Fruit fly (Drosophila melanogaster) whole organism, embryonic: ENCODE data around the gene CG34417.

Source experiments
- Ada2b ChIP-seq: fragments of 200-800 bp; sonication (Bioruptor generic); IDR thresholded peaks from 2 replicates; pipeline ENCODE4 v1.3.6; 2022; ENCODE audit warnings: missing biosample characterization, missing genetic modification characterization
- Atf3 ChIP-seq: fragments of 200-800 bp; sonication (Bioruptor generic); optimal IDR thresholded peaks from 3 replicates; lab custom pipeline; 2016; ENCODE audit warnings: missing biosample characterization, missing genetic modification characterization
- Bdp1 ChIP-seq: fragments of 200-800 bp; sonication (Bioruptor generic); optimal IDR thresholded peaks from 3 replicates; lab custom pipeline; 2016; ENCODE audit warnings: missing biosample characterization, missing genetic modification characterization
- CG10267 ChIP-seq: fragments of 200-800 bp; sonication (Bioruptor generic); optimal IDR thresholded peaks from 2 replicates; lab custom pipeline; 2018; ENCODE audit warnings: missing biosample characterization, mild to moderate bottlenecking, missing genetic modification characterization, moderate library complexity
- CG10321 ChIP-seq: fragments of 200-800 bp; sonication (Bioruptor generic); IDR thresholded peaks from 2 replicates; pipeline ENCODE4 v1.3.6; 2022; ENCODE audit warnings: missing biosample characterization, missing genetic modification characterization
- CG11504 ChIP-seq: fragments of 200-800 bp; sonication (Bioruptor generic); optimal IDR thresholded peaks from 3 replicates; lab custom pipeline; 2019; ENCODE audit warnings: missing biosample characterization, mild to moderate bottlenecking, missing genetic modification characterization, moderate library complexity
- CG12942 ChIP-seq: fragments of 200-800 bp; sonication (Bioruptor generic); optimal IDR thresholded peaks from 3 replicates; lab custom pipeline; 2016; ENCODE audit warnings: missing biosample characterization, missing genetic modification characterization
- CG14441 ChIP-seq: fragments of 200-800 bp; sonication (Bioruptor generic); IDR thresholded peaks from 2 replicates; pipeline ENCODE4 v1.3.6; 2022; ENCODE audit warnings: missing biosample characterization, missing genetic modification characterization
- CG15514 ChIP-seq: fragments of 200-800 bp; sonication (Bioruptor generic); optimal IDR thresholded peaks from 3 replicates; lab custom pipeline; 2017; ENCODE audit warnings: missing biosample characterization, missing genetic modification characterization, mild to moderate bottlenecking, moderate library complexity, missing genetic modification reagents
- CG2712 ChIP-seq: fragments of 200-800 bp; optimal IDR thresholded peaks from 3 replicates; lab custom pipeline; 2019; ENCODE audit warnings: missing biosample characterization, mild to moderate bottlenecking, missing genetic modification characterization, moderate library complexity
- CG2889 ChIP-seq: fragments of 200-800 bp; sonication (Bioruptor generic); IDR thresholded peaks from 3 replicates; pipeline ENCODE4 v1.3.6; 2022; ENCODE audit warnings: missing biosample characterization, missing genetic modification characterization
- CG30020 ChIP-seq: fragments of 200-800 bp; optimal IDR thresholded peaks from 2 replicates; lab custom pipeline; 2019; ENCODE audit warnings: missing biosample characterization, mild to moderate bottlenecking, missing genetic modification characterization, moderate library complexity
- CG4360 ChIP-seq: fragments of 200-800 bp; sonication (Bioruptor generic); IDR thresholded peaks from 2 replicates; pipeline ENCODE4 v1.3.6; 2022; ENCODE audit warnings: missing biosample characterization, missing genetic modification characterization
- CG6854 ChIP-seq: fragments of 200-800 bp; sonication (Bioruptor generic); optimal IDR thresholded peaks from 3 replicates; lab custom pipeline; 2017; ENCODE audit warnings: missing biosample characterization, mild to moderate bottlenecking, missing genetic modification characterization
- CG7357 ChIP-seq: fragments of 200-800 bp; sonication (Bioruptor generic); IDR thresholded peaks from 3 replicates; pipeline ENCODE4 v1.3.6; 2022; ENCODE audit warnings: missing biosample characterization, missing genetic modification characterization
- CG7987 ChIP-seq: fragments of 200-800 bp; sonication (Bioruptor generic); optimal IDR thresholded peaks from 2 replicates; lab custom pipeline; 2018; ENCODE audit warnings: missing biosample characterization, mild to moderate bottlenecking, missing genetic modification characterization, moderate library complexity
- CG8924 ChIP-seq: fragments of 200-800 bp; optimal IDR thresholded peaks from 3 replicates; lab custom pipeline; 2019; ENCODE audit warnings: missing biosample characterization, mild to moderate bottlenecking, missing genetic modification characterization, moderate library complexity
- CG8944 ChIP-seq: fragments of 200-800 bp; sonication (Bioruptor generic); optimal IDR thresholded peaks from 3 replicates; lab custom pipeline; 2016; ENCODE audit warnings: missing biosample characterization, missing genetic modification characterization
- CG9876 ChIP-seq: fragments of 200-800 bp; sonication (Bioruptor generic); optimal IDR thresholded peaks from 2 replicates; lab custom pipeline; 2016; ENCODE audit warnings: missing biosample characterization, missing genetic modification characterization
- ERR ChIP-seq: fragments of 200-800 bp; sonication (Bioruptor generic); optimal IDR thresholded peaks from 2 replicates; lab custom pipeline; 2016; ENCODE audit warnings: missing biosample characterization, missing genetic modification characterization
- Fer1 ChIP-seq: fragments of 200-800 bp; sonication (Bioruptor generic); optimal IDR thresholded peaks from 2 replicates; lab custom pipeline; 2017; ENCODE audit warnings: missing biosample characterization, mild to moderate bottlenecking, missing genetic modification characterization
- Fer2 ChIP-seq: fragments of 200-800 bp; sonication (Bioruptor generic); optimal IDR thresholded peaks from 2 replicates; lab custom pipeline; 2018; ENCODE audit warnings: missing biosample characterization, mild to moderate bottlenecking, missing genetic modification characterization, moderate library complexity
- Gsc ChIP-seq: fragments of 200-800 bp; sonication (Bioruptor generic); IDR thresholded peaks from 2 replicates; pipeline ENCODE4 v1.3.6; 2022; ENCODE audit warnings: missing biosample characterization, missing genetic modification characterization
- HLHmδ ChIP-seq: fragments of 200-800 bp; sonication (Bioruptor generic); optimal IDR thresholded peaks from 2 replicates; lab custom pipeline; 2018; ENCODE audit warnings: missing biosample characterization, mild to moderate bottlenecking, missing genetic modification characterization, moderate library complexity
- Hr39 ChIP-seq: fragments of >200 bp; optimal IDR thresholded peaks from 2 replicates; lab custom pipeline; 2017
- MBD-R2 ChIP-seq: fragments of 200-800 bp; sonication (Bioruptor generic); IDR thresholded peaks from 2 replicates; pipeline ENCODE4 v1.3.6; 2022; ENCODE audit warnings: missing biosample characterization, missing genetic modification characterization
- NFAT ChIP-seq: fragments of 200-800 bp; sonication (Bioruptor generic); IDR thresholded peaks from 2 replicates; pipeline ENCODE4 v1.3.6; 2022; ENCODE audit warnings: missing biosample characterization, missing genetic modification characterization
- Ravus ChIP-seq: fragments of 200-800 bp; sonication (Bioruptor generic); IDR thresholded peaks from 2 replicates; pipeline ENCODE4 v1.3.6; 2022; ENCODE audit warnings: missing biosample characterization, missing genetic modification characterization
- Rx ChIP-seq: fragments of 200-800 bp; sonication (Bioruptor generic); IDR thresholded peaks from 2 replicates; pipeline ENCODE4 v1.3.6; 2022; ENCODE audit warnings: missing biosample characterization, missing genetic modification characterization
- Ssrp ChIP-seq: fragments of 200-800 bp; sonication (Bioruptor generic); optimal IDR thresholded peaks from 2 replicates; lab custom pipeline; 2018; ENCODE audit warnings: missing biosample characterization, mild to moderate bottlenecking, missing genetic modification characterization, moderate library complexity
- Xrp1 ChIP-seq: fragments of 200-800 bp; sonication (Bioruptor generic); IDR thresholded peaks from 2 replicates; pipeline ENCODE4 v1.3.6; 2022; ENCODE audit warnings: missing biosample characterization, missing genetic modification characterization
- caup ChIP-seq: fragments of 200-800 bp; sonication (Bioruptor generic); optimal IDR thresholded peaks from 3 replicates; lab custom pipeline; 2017; ENCODE audit warnings: missing biosample characterization, mild to moderate bottlenecking, missing genetic modification characterization, moderate library complexity; ENCODE audit not compliant: severe bottlenecking
- cg ChIP-seq: fragments of 200-800 bp; sonication (Bioruptor generic); optimal IDR thresholded peaks from 3 replicates; lab custom pipeline; 2019; ENCODE audit warnings: missing biosample characterization, mild to moderate bottlenecking, missing genetic modification characterization, moderate library complexity
- chif ChIP-seq, 2 experiments: fragments of 200-800 bp; sonication (Bioruptor generic); optimal IDR thresholded peaks; 3 replicates each; lab custom pipeline; 2016; ENCODE audit warnings: missing biosample characterization in 2 of 2, missing genetic modification characterization in 2 of 2
- corto ChIP-seq: fragments of 200-800 bp; sonication (Bioruptor generic); optimal IDR thresholded peaks from 2 replicates; lab custom pipeline; 2016; ENCODE audit warnings: missing biosample characterization, mild to moderate bottlenecking, missing genetic modification characterization, moderate library complexity
- eve ChIP-seq, 2 experiments: fragments of >200 bp; optimal IDR thresholded peaks; 2 replicates each; lab custom pipeline; 2017; ENCODE audit warnings: missing biosample characterization in 2 of 2, missing genetic modification characterization in 2 of 2
- fu2 ChIP-seq: fragments of 200-800 bp; sonication (Bioruptor generic); optimal IDR thresholded peaks from 2 replicates; lab custom pipeline; 2016; ENCODE audit warnings: missing biosample characterization, missing genetic modification characterization
- gem ChIP-seq: fragments of 200-800 bp; sonication (Bioruptor generic); optimal IDR thresholded peaks from 2 replicates; lab custom pipeline; 2019; ENCODE audit warnings: missing biosample characterization, mild to moderate bottlenecking, missing genetic modification characterization, moderate library complexity
- gsb ChIP-seq: fragments of 200-800 bp; sonication (Bioruptor generic); IDR thresholded peaks from 2 replicates; pipeline ENCODE4 v1.3.6; 2022; ENCODE audit warnings: missing biosample characterization, missing genetic modification characterization
- hkb ChIP-seq, 2 experiments: fragments of 200-800 bp in 1 of 2; fragments of >200 bp in 1 of 2; sonication (Bioruptor generic) in 1 of 2; IDR thresholded peaks in 1 of 2; optimal IDR thresholded peaks in 1 of 2; 2 replicates each; pipeline versions ENCODE4 v1.3.6 to Lab custom; 2017 to 2022; ENCODE audit warnings: missing biosample characterization in 1 of 2, missing genetic modification characterization in 1 of 2
- ind ChIP-seq: fragments of 200-800 bp; sonication (Bioruptor generic); optimal IDR thresholded peaks from 3 replicates; lab custom pipeline; 2016; ENCODE audit warnings: missing biosample characterization, missing genetic modification characterization
- lilli ChIP-seq: fragments of 200-800 bp; sonication (Bioruptor generic); optimal IDR thresholded peaks from 3 replicates; lab custom pipeline; 2016; ENCODE audit warnings: missing biosample characterization, missing genetic modification characterization
- nmo ChIP-seq: fragments of 200-800 bp; sonication (Bioruptor generic); optimal IDR thresholded peaks from 2 replicates; lab custom pipeline; 2018; ENCODE audit warnings: missing biosample characterization, mild to moderate bottlenecking, missing genetic modification characterization, moderate library complexity
- pzg ChIP-seq: fragments of 200-800 bp; sonication (Bioruptor generic); optimal IDR thresholded peaks from 3 replicates; lab custom pipeline; 2018; ENCODE audit warnings: missing biosample characterization, mild to moderate bottlenecking, missing genetic modification characterization, moderate library complexity
- salm ChIP-seq: fragments of 200-800 bp; sonication (Bioruptor generic); optimal IDR thresholded peaks from 2 replicates; lab custom pipeline; 2018; ENCODE audit warnings: missing biosample characterization, mild to moderate bottlenecking, missing genetic modification characterization
- scrt ChIP-seq: fragments of 200-800 bp; sonication (Bioruptor generic); optimal IDR thresholded peaks from 2 replicates; lab custom pipeline; 2018; ENCODE audit warnings: missing biosample characterization, mild to moderate bottlenecking, missing genetic modification characterization, moderate library complexity
- shn ChIP-seq: fragments of 200-800 bp; sonication (Bioruptor generic); optimal IDR thresholded peaks from 3 replicates; lab custom pipeline; 2016; ENCODE audit warnings: missing biosample characterization, missing genetic modification characterization
- ssp ChIP-seq: fragments of 200-800 bp; sonication (Bioruptor generic); IDR thresholded peaks from 2 replicates; pipeline ENCODE4 v1.3.6; 2022; ENCODE audit warnings: missing biosample characterization, missing genetic modification characterization
- tgo ChIP-seq: fragments of 200-800 bp; sonication (Bioruptor generic); IDR thresholded peaks from 3 replicates; pipeline ENCODE4 v1.3.6; 2022; ENCODE audit warnings: missing biosample characterization, missing genetic modification characterization
- tup ChIP-seq: fragments of 200-800 bp; sonication (Bioruptor generic); optimal IDR thresholded peaks from 2 replicates; lab custom pipeline; 2016; ENCODE audit warnings: missing biosample characterization, mild to moderate bottlenecking, missing genetic modification characterization, moderate library complexity
- wor ChIP-seq: fragments of 200-800 bp; sonication (Bioruptor generic); IDR thresholded peaks from 2 replicates; pipeline ENCODE4 v1.3.6; 2022; ENCODE audit warnings: missing biosample characterization, missing genetic modification characterization
- zf30C ChIP-seq: fragments of 200-800 bp; sonication (Bioruptor generic); optimal IDR thresholded peaks from 3 replicates; lab custom pipeline; 2018; ENCODE audit warnings: missing biosample characterization, mild to moderate bottlenecking, missing genetic modification characterization

Gene CG34417

dm6 chrX:6527680-6528079 lies 12.9 kb upstream of the CG34417 start, which contains the start of gene CG3342 (continued):
- TF ChIP-seq hkb (optimal IDR thresholded peaks at IDR 0.05; lab: Kevin White, UChicago) (no peak), hkb (GFP tag; IDR thresholded peaks at IDR 0.05; lab: Robert Waterston, UW) (no peak), CG8924 (peak; percentile 17), CG6854 (GFP tag; lab: Kevin White, UChicago) (no peak), HLHmδ (GFP tag; lab: Kevin White, UChicago) (no peak), CG2889 (no peak), CG12942 (GFP tag; lab: Kevin White, UChicago) (no peak), CG10267 (no peak), corto (no peak), Hr39 (lab: Kevin White, UChicago) (no peak), gsb (GFP tag; lab: Robert Waterston, UW) (no peak), ind (GFP tag; lab: Kevin White, UChicago) (no peak), Ada2b (GFP tag; lab: Robert Waterston, UW) (no peak), CG15514 (no peak), Ssrp (tag; lab: Kevin White, UChicago) (no peak), CG14441 (peak; percentile 73), salm (tag; lab: Kevin White, UChicago) (no peak), Ravus (GFP tag; lab: Robert Waterston, UW) (no peak), shn (GFP tag; lab: Kevin White, UChicago) (no peak), lilli (no peak), wor (GFP tag; lab: Robert Waterston, UW) (no peak), ssp (GFP tag; lab: Robert Waterston, UW) (peak; percentile 57), cg (GFP tag; lab: Kevin White, UChicago) (no peak), Bdp1 (no peak), CG2712 (no peak), zf30C (GFP tag; lab: Kevin White, UChicago) (no peak), Fer1 (GFP tag; lab: Kevin White, UChicago) (no peak), fu2 (no peak), Gsc (GFP tag; lab: Robert Waterston, UW) (no peak), caup (GFP tag; lab: Kevin White, UChicago) (no peak), Atf3 (GFP tag; lab: Kevin White, UChicago) (no peak), CG4360 (no peak), pzg (GFP tag; lab: Kevin White, UChicago) (peak; percentile 4), Fer2 (tag; lab: Kevin White, UChicago) (no peak), CG30020 (tag; lab: Kevin White, UChicago) (peak; percentile 47), CG9876 (GFP tag; lab: Kevin White, UChicago) (no peak), nmo (GFP tag; lab: Kevin White, UChicago) (no peak), eve (GFP tag; optimal IDR thresholded peaks at IDR 0.05; lab: Kevin White, UChicago) (no peak), NFAT (no peak), tup (GFP tag; lab: Kevin White, UChicago) (no peak), MBD-R2 (GFP tag; lab: Robert Waterston, UW) (peak; percentile 52), Rx (no peak), CG8944 (GFP tag; lab: Kevin White, UChicago) (no peak), tgo (GFP tag; lab: Robert Waterston, UW) (no peak), CG11504 (peak; percentile 8), CG10321 (no peak), scrt (GFP tag; lab: Kevin White, UChicago) (no peak), CG7987 (no peak), Xrp1 (no peak), chif (GFP tag; optimal IDR thresholded peaks at IDR 0.05; lab: Kevin White, UChicago) (no peak), gem (peak; percentile 21), CG7357 (GFP tag; lab: Robert Waterston, UW) (peak; percentile 71; the same call in 2 of the 3 replicates), ERR (GFP tag; lab: Kevin White, UChicago) (no peak)
